Worm (Caenorhabditis elegans) whole organism, midembryonic: ENCODE measurements around the gene ace-3.

Experiments
- med-1 ChIP-seq: sonication (generic microtip); optimal IDR thresholded peaks from 2 replicates; lab custom pipeline; 2017; ENCODE audit warnings: missing genetic modification characterization, mild to moderate bottlenecking, missing compliant biosample characterization, antibody characterized with exemption, missing genetic modification reagents; ENCODE audit not compliant: insufficient read depth
- ztf-29 ChIP-seq: fragments of 200-800 bp; sonication (Bioruptor generic); IDR thresholded peaks from 2 replicates; pipeline ENCODE4 v1.3.6; 2022; ENCODE audit warnings: missing genetic modification reagents, missing genetic modification characterization, missing compliant biosample characterization

DNA sequence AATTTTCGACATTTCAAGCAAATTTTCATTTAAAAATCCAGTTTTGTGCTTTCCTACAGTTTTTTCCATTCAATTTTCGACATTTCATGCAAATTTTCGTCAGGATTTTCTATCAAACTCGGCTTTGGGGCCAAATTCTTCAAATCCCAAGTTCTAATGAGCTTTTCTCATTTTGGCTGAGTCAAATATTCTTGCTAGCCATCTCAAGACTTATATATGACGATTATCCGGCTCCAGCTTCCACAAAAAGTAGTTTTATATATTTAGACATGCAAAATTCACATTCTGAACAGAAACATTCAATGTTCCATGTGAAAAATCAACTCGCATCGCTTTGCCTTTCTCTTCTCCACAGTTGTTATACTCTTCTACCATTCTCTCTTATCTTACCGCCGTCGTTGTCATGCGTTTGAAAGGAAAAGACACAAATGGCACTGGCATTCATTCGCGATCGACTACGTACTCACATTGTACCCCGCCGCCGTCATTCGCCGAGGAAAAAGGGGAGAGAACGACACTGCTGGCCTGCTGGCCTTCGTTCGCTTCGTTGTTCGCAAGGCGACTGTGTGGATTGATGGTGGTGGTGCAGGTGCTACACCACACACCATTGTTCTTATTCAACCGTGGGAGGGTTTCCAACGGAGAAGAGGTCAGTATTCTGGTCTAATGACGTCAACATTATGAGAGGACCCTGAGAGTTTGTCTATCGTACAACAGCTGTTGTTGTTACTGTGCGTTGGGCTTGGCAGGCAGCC is 42.5 kb downstream of the ace-3 start:
- TF ChIP-seq med-1 (GFP tag; lab: Kevin White, UChicago) (peak; percentile 24), ztf-29 (no peak)
